Worm (Caenorhabditis elegans) whole organism, L4 larva: ENCODE data around the gene col-17.

Experiments
- D1046.2 ChIP-seq: fragments of 200-800 bp; sonication (Bioruptor generic); IDR thresholded peaks from 2 replicates; pipeline ENCODE4 v1.3.6; 2022; ENCODE audit warnings: missing genetic modification characterization, missing compliant biosample characterization
- F26F4.8 ChIP-seq: fragments of 200-800 bp; sonication (Bioruptor generic); conservative IDR thresholded peaks from 2 replicates; pipeline ENCODE4 v1.3.6; 2022; ENCODE audit warnings: missing genetic modification characterization, missing compliant biosample characterization
- F37D6.2 ChIP-seq: sonication (generic microtip); optimal IDR thresholded peaks from 2 replicates; lab custom pipeline; 2016; ENCODE audit warnings: mild to moderate bottlenecking, missing genetic modification characterization, missing compliant biosample characterization
- F44E2.7 ChIP-seq: fragments of 200-800 bp; sonication (Bioruptor generic); IDR thresholded peaks from 2 replicates; pipeline ENCODE4 v2.1.2; 2022; ENCODE audit warnings: missing genetic modification characterization, missing compliant biosample characterization
- R02D3.7 ChIP-seq: fragments of 150-350 bp; sonication (generic microtip); optimal IDR thresholded peaks from 3 replicates; lab custom pipeline; 2014; ENCODE audit warnings: missing biosample characterization, missing genetic modification characterization
- T20F7.1 ChIP-seq: fragments of 200-800 bp; sonication (Bioruptor generic); optimal IDR thresholded peaks from 2 replicates; lab custom pipeline; 2018; ENCODE audit warnings: mild to moderate bottlenecking, missing genetic modification characterization, missing compliant biosample characterization
- aha-1 ChIP-seq: fragments of 150-350 bp; peaks from one replicate; lab custom pipeline; 2014; ENCODE audit warnings: missing biosample characterization, missing genetic modification characterization
- ceh-28 ChIP-seq: fragments of 150-350 bp; optimal IDR thresholded peaks from 2 replicates; lab custom pipeline; 2014; ENCODE audit warnings: missing biosample characterization, missing genetic modification reagents, missing genetic modification characterization
- ces-1 ChIP-seq: fragments of 150-350 bp; sonication (generic microtip); optimal IDR thresholded peaks from 4 replicates; lab custom pipeline; 2014; ENCODE audit warnings: missing biosample characterization, missing genetic modification reagents, missing genetic modification characterization
- daf-16 ChIP-seq, 3 experiments: sonication (generic microtip); optimal IDR thresholded peaks; 2 replicates each; lab custom pipeline; 2016 to 2017; ENCODE audit warnings: missing genetic modification characterization in 3 of 3, missing genetic modification reagents in 3 of 3, mild to moderate bottlenecking in 2 of 3, missing compliant biosample characterization in 2 of 3, missing biosample characterization in 1 of 3, moderate library complexity in 1 of 3
- dmd-6 ChIP-seq: fragments of 200-800 bp; sonication (Bioruptor generic); IDR thresholded peaks from 2 replicates; pipeline ENCODE4 v1.3.6; 2022; ENCODE audit warnings: missing genetic modification reagents, missing genetic modification characterization, missing compliant biosample characterization
- dmd-8 ChIP-seq: fragments of 200-800 bp; sonication (Bioruptor generic); IDR thresholded peaks from 2 replicates; pipeline ENCODE4 v1.3.6; 2022; ENCODE audit warnings: missing genetic modification characterization, missing compliant biosample characterization
- dpl-1 ChIP-seq: fragments of 150-350 bp; optimal IDR thresholded peaks from 2 replicates; lab custom pipeline; 2014; ENCODE audit warnings: missing biosample characterization, missing genetic modification reagents, missing genetic modification characterization
- dve-1 ChIP-seq: sonication (generic microtip); optimal IDR thresholded peaks from 2 replicates; lab custom pipeline; 2017; ENCODE audit warnings: antibody characterized with exemption, mild to moderate bottlenecking, missing genetic modification characterization, missing compliant biosample characterization; ENCODE audit not compliant: insufficient read depth
- egl-27 ChIP-seq: sonication (generic microtip); optimal IDR thresholded peaks from 3 replicates; lab custom pipeline; 2017; ENCODE audit warnings: missing biosample characterization, missing genetic modification reagents, missing genetic modification characterization
- fkh-10 ChIP-seq: fragments of 150-350 bp; optimal IDR thresholded peaks from 2 replicates; lab custom pipeline; 2014; ENCODE audit warnings: missing biosample characterization, missing genetic modification reagents, missing genetic modification characterization
- hlh-11 ChIP-seq: fragments of 200-800 bp; sonication (Bioruptor generic); optimal IDR thresholded peaks from 2 replicates; lab custom pipeline; 2018; ENCODE audit warnings: mild to moderate bottlenecking, missing genetic modification characterization, missing compliant biosample characterization
- hlh-30 ChIP-seq: sonication (generic microtip); optimal IDR thresholded peaks from 2 replicates; lab custom pipeline; 2017; ENCODE audit warnings: antibody characterized with exemption, mild to moderate bottlenecking, missing genetic modification characterization, missing compliant biosample characterization; ENCODE audit not compliant: insufficient read depth
- lin-13 ChIP-seq: fragments of 150-350 bp; optimal IDR thresholded peaks from 2 replicates; lab custom pipeline; 2014; ENCODE audit warnings: missing biosample characterization, missing genetic modification reagents, missing genetic modification characterization
- lsy-2 ChIP-seq, 2 experiments: fragments of 150-350 bp in 1 of 2; sonication (generic microtip) in 1 of 2; optimal IDR thresholded peaks; 2 replicates each; lab custom pipeline; 2014 to 2017; ENCODE audit warnings: missing biosample characterization in 2 of 2, missing genetic modification characterization in 2 of 2
- madf-9 ChIP-seq: fragments of 200-800 bp; sonication (Bioruptor generic); conservative IDR thresholded peaks from 2 replicates; pipeline ENCODE4 v1.3.6; 2022; ENCODE audit warnings: missing genetic modification reagents, missing genetic modification characterization, missing compliant biosample characterization
- mdl-1 ChIP-seq, 2 experiments: fragments of 150-350 bp in 1 of 2; sonication (generic microtip) in 1 of 2; optimal IDR thresholded peaks; 2 replicates each; lab custom pipeline; 2014 to 2017; ENCODE audit warnings: missing biosample characterization in 2 of 2, missing genetic modification characterization in 2 of 2
- mdt-29 ChIP-seq: fragments of 200-800 bp; sonication (Bioruptor generic); IDR thresholded peaks from 2 replicates; pipeline ENCODE4 v1.3.6; 2022; ENCODE audit warnings: missing genetic modification reagents, missing genetic modification characterization, missing compliant biosample characterization
- mep-1 ChIP-seq: fragments of 150-350 bp; sonication (generic microtip); optimal IDR thresholded peaks from 3 replicates; lab custom pipeline; 2014; ENCODE audit warnings: missing biosample characterization, missing genetic modification characterization
- nhr-102 ChIP-seq: sonication (generic microtip); optimal IDR thresholded peaks from 2 replicates; lab custom pipeline; 2016; ENCODE audit warnings: mild to moderate bottlenecking, missing genetic modification characterization, moderate library complexity, missing compliant biosample characterization
- nhr-11 ChIP-seq: fragments of 150-350 bp; optimal IDR thresholded peaks from 2 replicates; lab custom pipeline; 2014; ENCODE audit warnings: missing biosample characterization, missing genetic modification characterization
- nhr-237 ChIP-seq: sonication (generic microtip); optimal IDR thresholded peaks from 2 replicates; lab custom pipeline; 2017; ENCODE audit warnings: missing biosample characterization, missing genetic modification characterization
- nhr-25 ChIP-seq: sonication (generic microtip); optimal IDR thresholded peaks from 2 replicates; lab custom pipeline; 2017; ENCODE audit warnings: missing genetic modification characterization, mild to moderate bottlenecking, missing compliant biosample characterization, antibody characterized with exemption, moderate library complexity, borderline replicate concordance; ENCODE audit not compliant: insufficient read depth
- nhr-28 ChIP-seq: fragments of 150-350 bp; optimal IDR thresholded peaks from 2 replicates; lab custom pipeline; 2014; ENCODE audit warnings: missing biosample characterization, missing genetic modification characterization
- nhr-42 ChIP-seq: fragments of 200-800 bp; sonication (Bioruptor generic); IDR thresholded peaks from 2 replicates; pipeline ENCODE4 v1.3.6; 2022; ENCODE audit warnings: missing genetic modification characterization, missing compliant biosample characterization
- nhr-48 ChIP-seq: sonication (generic microtip); optimal IDR thresholded peaks from 2 replicates; lab custom pipeline; 2016; ENCODE audit warnings: mild to moderate bottlenecking, missing genetic modification characterization, missing compliant biosample characterization
- nhr-76 ChIP-seq: fragments of 150-350 bp; optimal IDR thresholded peaks from 2 replicates; lab custom pipeline; 2014; ENCODE audit warnings: missing biosample characterization, missing genetic modification characterization
- pha-4 ChIP-seq, 2 experiments: fragments of 150-350 bp in 1 of 2; fragments of 200-800 bp in 1 of 2; sonication (Bioruptor generic) in 1 of 2; IDR thresholded peaks in 1 of 2; optimal IDR thresholded peaks in 1 of 2; 2 replicates each; pipeline versions ENCODE4 v1.3.6 to Lab custom; 2014 to 2022; ENCODE audit warnings: missing genetic modification characterization in 2 of 2, missing genetic modification reagents in 2 of 2, missing biosample characterization in 1 of 2, missing compliant biosample characterization in 1 of 2
- spr-1 ChIP-seq: sonication (generic microtip); optimal IDR thresholded peaks from 2 replicates; lab custom pipeline; 2016; ENCODE audit warnings: mild to moderate bottlenecking, missing genetic modification characterization, missing compliant biosample characterization
- spr-3 ChIP-seq: fragments of 200-800 bp; sonication (Bioruptor generic); optimal IDR thresholded peaks from 2 replicates; lab custom pipeline; 2018; ENCODE audit warnings: mild to moderate bottlenecking, missing genetic modification characterization, missing compliant biosample characterization
- tag-97 ChIP-seq: fragments of 200-800 bp; sonication (Bioruptor generic); IDR thresholded peaks from 2 replicates; pipeline ENCODE4 v1.3.6; 2022; ENCODE audit warnings: missing genetic modification characterization, missing compliant biosample characterization
- unc-62 ChIP-seq, 3 experiments: fragments of 150-350 bp in 1 of 3; sonication (generic microtip); optimal IDR thresholded peaks in 2 of 3; peaks in 1 of 3; 1 replicate in 1 of 3; 2 replicates in 2 of 3; lab custom pipeline; 2014 to 2017; ENCODE audit warnings: missing biosample characterization in 3 of 3, missing genetic modification characterization in 3 of 3, missing genetic modification reagents in 3 of 3, missing genotype in 1 of 3
- zag-1 ChIP-seq: fragments of 150-350 bp; optimal IDR thresholded peaks from 2 replicates; lab custom pipeline; 2014; ENCODE audit warnings: missing biosample characterization, missing genetic modification characterization

Gene col-17

ce11 chrII:4857086-4857485 lies 10.3 kb downstream of the col-17 start (continued):
- TF ChIP-seq pha-4 (GFP tag; IDR thresholded peaks at IDR 0.05; lab: Robert Waterston, UW), result no peak
- TF ChIP-seq pha-4 (tag; optimal IDR thresholded peaks at IDR 0.05; lab: Kevin White, UChicago), result peak; percentile 47
- no peak for TF ChIP-seq nhr-102 (tag; lab: Kevin White, UChicago)
- TF ChIP-seq nhr-25 (tag; lab: Kevin White, UChicago), result no peak

ce11 chrII:4856113-4856512 lies 11.3 kb downstream of the col-17 start:
- 0 out of 2 replicates have a peak, but pooled peaks have one; percentile 58 for TF ChIP-seq mdt-29
- TF ChIP-seq dmd-6 (GFP tag; lab: Robert Waterston, UW), result peak; percentile 24; the same call in 1 of the 2 replicates
- TF ChIP-seq nhr-237 (tag; lab: Kevin White, UChicago), result no peak
- peak; percentile 17 for TF ChIP-seq nhr-11 (tag; lab: Kevin White, UChicago)
- TF ChIP-seq dve-1 (tag; lab: Kevin White, UChicago), result peak; percentile 48
- peak; percentile 50 for TF ChIP-seq hlh-11
- peak in 1 of 2 experiments; percentile 36 for TF ChIP-seq mdl-1 (tag; optimal IDR thresholded peaks at IDR 0.05; lab: Kevin White, UChicago)
- TF ChIP-seq pha-4 (GFP tag; IDR thresholded peaks at IDR 0.05; lab: Robert Waterston, UW), result no peak
- TF ChIP-seq pha-4 (tag; optimal IDR thresholded peaks at IDR 0.05; lab: Kevin White, UChicago), result no peak
- peak in 1 of 2 experiments; percentile 59 for TF ChIP-seq lsy-2 (tag; optimal IDR thresholded peaks at IDR 0.05; lab: Kevin White, UChicago)
- no peak for TF ChIP-seq zag-1 (tag; lab: Kevin White, UChicago)
- peak; percentile 13 for TF ChIP-seq aha-1 (tag; lab: Kevin White, UChicago)
- TF ChIP-seq lin-13 (GFP tag; lab: Kevin White, UChicago), result peak; percentile 19
- TF ChIP-seq ces-1 (GFP tag; lab: Kevin White, UChicago), result no peak
- no peak for TF ChIP-seq daf-16 (GFP tag; optimal IDR thresholded peaks at IDR 0.05; lab: Kevin White, UChicago)
- TF ChIP-seq daf-16 (tag; optimal IDR thresholded peaks at IDR 0.05; lab: Kevin White, UChicago), result peak; percentile 2
- peak; percentile 32 for TF ChIP-seq T20F7.1 (GFP tag; lab: Kevin White, UChicago)
- no peak for TF ChIP-seq madf-9 (GFP tag; lab: Robert Waterston, UW)
- TF ChIP-seq nhr-28 (tag; lab: Kevin White, UChicago), result peak; percentile 14
- TF ChIP-seq ceh-28 (tag; lab: Kevin White, UChicago), result no peak
- peak; percentile 11 for TF ChIP-seq mep-1 (tag; lab: Kevin White, UChicago)
- TF ChIP-seq hlh-30, result peak; percentile 89

ce11 chrII:4855489-4855888 lies 11.9 kb downstream of the col-17 start:
- TF ChIP-seq dmd-6 (GFP tag; lab: Robert Waterston, UW), result 0 out of 2 replicates have a peak, but pooled peaks have one; percentile 9
- peak; percentile 13 for TF ChIP-seq dpl-1 (GFP tag; lab: Kevin White, UChicago)
- peak; percentile 90 for TF ChIP-seq aha-1 (tag; lab: Kevin White, UChicago)
- peak; percentile 48 for TF ChIP-seq ces-1 (GFP tag; lab: Kevin White, UChicago)
- 0 out of 2 replicates have a peak, but pooled peaks have one; percentile 75 for TF ChIP-seq tag-97 (GFP tag; lab: Robert Waterston, UW)
- TF ChIP-seq D1046.2 (GFP tag; lab: Robert Waterston, UW), result no peak

- no peak for TF ChIP-seq daf-16 (GFP tag; optimal IDR thresholded peaks at IDR 0.05; lab: Kevin White, UChicago)
- peak; percentile 11 for TF ChIP-seq daf-16 (tag; optimal IDR thresholded peaks at IDR 0.05; lab: Kevin White, UChicago)
- no peak for TF ChIP-seq dmd-6 (GFP tag; lab: Robert Waterston, UW)
- no peak for TF ChIP-seq R02D3.7
- TF ChIP-seq unc-62 (GFP tag; optimal IDR thresholded peaks at IDR 0.05 in 1 of 2; lab: Kevin White, UChicago), result peak in 1 of 2 experiments; percentile 60
- TF ChIP-seq unc-62 (tag; optimal IDR thresholded peaks at IDR 0.05; lab: Kevin White, UChicago), result no peak
- TF ChIP-seq nhr-28 (tag; lab: Kevin White, UChicago), result peak; percentile 18
Observed at ce11 chrII:4854761-4855160, 12.6 kb downstream of the col-17 start.

- no peak for TF ChIP-seq egl-27
- peak; percentile 94 for TF ChIP-seq dmd-6 (GFP tag; lab: Robert Waterston, UW)
- TF ChIP-seq F26F4.8 (GFP tag; lab: Robert Waterston, UW), result no peak
- peak; percentile 82 for TF ChIP-seq nhr-42 (GFP tag; lab: Robert Waterston, UW)
- peak; percentile 92 for TF ChIP-seq spr-3 (GFP tag; lab: Kevin White, UChicago)
- peak; percentile 94 for TF ChIP-seq spr-1 (tag; lab: Kevin White, UChicago)
- TF ChIP-seq F44E2.7 (GFP tag; lab: Robert Waterston, UW), result no peak
- TF ChIP-seq ceh-28 (tag; lab: Kevin White, UChicago), result no peak
- TF ChIP-seq fkh-10 (GFP tag; lab: Kevin White, UChicago), result peak; percentile 86
- TF ChIP-seq nhr-48, result peak; percentile 89
- peak in 1 of 2 experiments; percentile 98 for TF ChIP-seq unc-62 (GFP tag; optimal IDR thresholded peaks at IDR 0.05 in 1 of 2; lab: Kevin White, UChicago)
- no peak for TF ChIP-seq unc-62 (tag; optimal IDR thresholded peaks at IDR 0.05; lab: Kevin White, UChicago)
- peak; percentile 76 for TF ChIP-seq zag-1 (tag; lab: Kevin White, UChicago)
- peak; percentile 38 to 85 for TF ChIP-seq daf-16 (GFP tag; optimal IDR thresholded peaks at IDR 0.05; lab: Kevin White, UChicago)
- peak; percentile 79 for TF ChIP-seq daf-16 (tag; optimal IDR thresholded peaks at IDR 0.05; lab: Kevin White, UChicago)
- no peak for TF ChIP-seq dmd-8 (GFP tag; lab: Robert Waterston, UW)
- TF ChIP-seq nhr-76 (tag; lab: Kevin White, UChicago), result peak; percentile 41
- peak; percentile 89 for TF ChIP-seq F37D6.2 (tag; lab: Kevin White, UChicago)
Observed at ce11 chrII:4851594-4852106, 15.7 kb downstream of the col-17 start, which contains the start of gene dnj-9. Gene dnj-9, plus strand, starts transcription at chrII:4852056.
